Worm (Caenorhabditis elegans): ENCODE measurements around the gene srh-286.

The srh-286 gene

ce11 chrV:17845370-17845967 is 1.5 kb upstream of the srh-286 start:
- TF ChIP-seq ama-1 (optimal IDR thresholded peaks at IDR 0.05) (no peak), unc-62 (GFP tag; optimal IDR thresholded peaks at IDR 0.05) (no peak), egl-27 (tag; optimal IDR thresholded peaks at IDR 0.05) (no peak), fkh-10 (GFP tag; optimal IDR thresholded peaks at IDR 0.05) (no peak), blmp-1 (tag; optimal IDR thresholded peaks at IDR 0.05) (no peak), pqm-1 (tag; optimal IDR thresholded peaks at IDR 0.05) (no peak), isw-1 (GFP tag; IDR thresholded peaks at IDR 0.05) (no peak), xbp-1 (tag; optimal IDR thresholded peaks at IDR 0.05) (no peak), efl-3 (GFP tag; optimal IDR thresholded peaks at IDR 0.05) (no peak), lir-3 (tag; optimal IDR thresholded peaks at IDR 0.05; ENCODE audit: poor library complexity) (no peak), C16A3.4 (tag; optimal IDR thresholded peaks at IDR 0.05) (no peak)

- no peak for TF ChIP-seq irx-1 (tag; optimal IDR thresholded peaks at IDR 0.05)
- TF ChIP-seq blmp-1 (tag; optimal IDR thresholded peaks at IDR 0.05) = no peak
- TF ChIP-seq nhr-85 (tag) = no peak
- no peak for TF ChIP-seq unc-62 (GFP tag; optimal IDR thresholded peaks at IDR 0.05)
- TF ChIP-seq nhr-19 (GFP tag; conservative IDR thresholded peaks at IDR 0.05) = no peak
- TF ChIP-seq elt-3 (tag; optimal IDR thresholded peaks at IDR 0.05) = no peak
- no peak for TF ChIP-seq zip-4 (GFP tag; optimal IDR thresholded peaks at IDR 0.05)
- no peak for TF ChIP-seq lsy-2 (tag; optimal IDR thresholded peaks at IDR 0.05)
- no peak for TF ChIP-seq ztf-4 (tag; optimal IDR thresholded peaks at IDR 0.05)
These were observed 12.7 kb downstream of the srh-286 start, which contains the start of gene srh-303 for ce11 chrV:17831350-17831749. Gene srh-303 (plus strand): TSS chrV:17831650.

DNA sequence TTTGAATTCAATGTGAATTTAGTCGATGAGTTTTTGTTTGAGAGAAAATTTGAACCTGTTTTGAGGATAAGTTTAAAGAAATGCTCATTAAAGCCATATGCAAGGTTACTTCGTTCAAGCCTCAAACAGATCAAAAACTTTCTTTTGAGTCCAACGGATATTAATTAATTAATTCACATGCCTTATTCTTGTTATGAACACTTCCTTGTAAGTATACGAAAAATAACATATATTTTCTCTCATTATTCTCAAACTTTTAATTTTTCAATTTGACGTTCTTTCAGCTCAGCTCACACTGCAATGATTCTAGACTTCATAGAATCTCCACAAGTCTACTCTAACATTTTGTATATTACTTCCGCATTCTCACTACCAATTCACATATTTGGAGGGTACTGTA is 15.7 kb downstream of the srh-286 start, which contains the start of gene srh-304:
TSS of gene srh-304 (plus strand) at position 301 of the 400 bp plus-strand sequence.
- no peak for TF ChIP-seq egl-13 (tag; optimal IDR thresholded peaks at IDR 0.05)
- no peak for TF ChIP-seq fos-1 (tag; optimal IDR thresholded peaks at IDR 0.05)

- TF ChIP-seq sptf-1 (tag; optimal IDR thresholded peaks at IDR 0.05) = no peak
- no peak for TF ChIP-seq lin-13 (GFP tag; optimal IDR thresholded peaks at IDR 0.05)
- TF ChIP-seq nhr-77 (tag; optimal IDR thresholded peaks at IDR 0.05) = no peak
- no peak for TF ChIP-seq egl-27 (tag; optimal IDR thresholded peaks at IDR 0.05)
- no peak for TF ChIP-seq elt-2 (tag; optimal IDR thresholded peaks at IDR 0.05)
- TF ChIP-seq dsc-1 (tag; optimal IDR thresholded peaks at IDR 0.05) = no peak
- TF ChIP-seq nhr-76 (tag; optimal IDR thresholded peaks at IDR 0.05) = no peak
- TF ChIP-seq snpc-4 (tag; optimal IDR thresholded peaks at IDR 0.05) = no peak
- no peak for TF ChIP-seq fos-1 (tag; optimal IDR thresholded peaks at IDR 0.05)
- no peak for TF ChIP-seq efl-3 (GFP tag; optimal IDR thresholded peaks at IDR 0.05)
- no peak for TF ChIP-seq zag-1 (tag; optimal IDR thresholded peaks at IDR 0.05)
- no peak for TF ChIP-seq tlp-1 (tag; optimal IDR thresholded peaks at IDR 0.05)
- no peak for TF ChIP-seq ceh-90 (tag; optimal IDR thresholded peaks at IDR 0.05)
- no peak for TF ChIP-seq dpl-1 (GFP tag; optimal IDR thresholded peaks at IDR 0.05)
- no peak for TF ChIP-seq ama-1 (optimal IDR thresholded peaks at IDR 0.05)
These were observed 19.4 kb downstream of the srh-286 start, which contains the start of gene srh-301 for ce11 chrV:17824610-17825009. Gene srh-301 (plus strand): TSS chrV:17824910.

DNA sequence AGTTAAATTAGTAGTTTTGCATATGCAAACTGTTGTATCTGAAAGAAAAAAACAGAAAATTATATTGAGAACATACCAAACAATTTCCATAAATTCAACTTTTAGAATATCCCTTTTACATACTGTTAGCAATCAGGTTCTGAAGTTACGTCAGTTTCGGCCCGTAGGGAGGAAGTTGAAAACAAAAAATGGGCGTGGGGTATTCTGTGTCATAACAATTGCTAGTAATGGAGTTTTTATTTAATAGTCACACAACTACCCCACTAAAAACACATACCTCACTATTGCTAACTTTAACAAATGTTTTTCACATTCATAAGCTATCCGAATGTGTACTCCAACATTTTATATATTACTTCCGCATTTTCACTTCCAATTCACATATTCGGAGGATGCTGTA is 22.2 kb downstream of the srh-286 start, which contains the start of gene srh-300:
TSS of gene srh-300 (plus strand) at position 301 of the 400 bp plus-strand sequence.
- no peak for TF ChIP-seq egl-13 (tag; optimal IDR thresholded peaks at IDR 0.05)
- no peak for TF ChIP-seq lin-35 (GFP tag; optimal IDR thresholded peaks at IDR 0.05)
- TF ChIP-seq ztf-11 (tag; optimal IDR thresholded peaks at IDR 0.05) = no peak
- no peak for TF ChIP-seq nhr-85 (tag)
- no peak for TF ChIP-seq tlp-1 (tag; optimal IDR thresholded peaks at IDR 0.05)
- no peak for TF ChIP-seq elt-2 (tag; optimal IDR thresholded peaks at IDR 0.05)
- no peak for TF ChIP-seq fkh-10 (GFP tag; optimal IDR thresholded peaks at IDR 0.05)
- no peak for TF ChIP-seq mab-9 (GFP tag; IDR thresholded peaks at IDR 0.05)
- TF ChIP-seq pag-3 (tag; optimal IDR thresholded peaks at IDR 0.05; ENCODE audit: borderline replicate concordance, insufficient read depth) = no peak
- no peak for TF ChIP-seq blmp-1 (tag; optimal IDR thresholded peaks at IDR 0.05)
- no peak for TF ChIP-seq jun-1 (tag; optimal IDR thresholded peaks at IDR 0.05)
- no peak for TF ChIP-seq unc-62 (GFP tag; optimal IDR thresholded peaks at IDR 0.05)
- TF ChIP-seq lin-14 (GFP tag; optimal IDR thresholded peaks at IDR 0.05) = no peak
- no peak for TF ChIP-seq efl-1 (optimal IDR thresholded peaks at IDR 0.05)
- no peak for TF ChIP-seq efl-1 (GFP tag; optimal IDR thresholded peaks at IDR 0.05 in 1 of 2)
- TF ChIP-seq lir-3 (tag; optimal IDR thresholded peaks at IDR 0.05; ENCODE audit: poor library complexity) = no peak
- no peak for TF ChIP-seq unc-130 (tag; optimal IDR thresholded peaks at IDR 0.05)
- TF ChIP-seq aha-1 (tag; optimal IDR thresholded peaks at IDR 0.05) = no peak
- TF ChIP-seq lin-13 (GFP tag; optimal IDR thresholded peaks at IDR 0.05) = no peak

Data from whole organism, L1 larva.